Fruit fly (Drosophila melanogaster): ENCODE data around the gene Dhc16F.

dm6 chrX:18106686-18107085, 42.4 kb downstream of the Dhc16F start:
- TF ChIP-seq cas (GFP tag; IDR thresholded peaks at IDR 0.05): no peak
- TF ChIP-seq Gug (GFP tag; IDR thresholded peaks at IDR 0.05): no peak
- no peak for TF ChIP-seq CG14441 (GFP tag; IDR thresholded peaks at IDR 0.05)
- no peak for TF ChIP-seq lbe (GFP tag; optimal IDR thresholded peaks at IDR 0.05)
- TF ChIP-seq CG8388 (GFP tag; optimal IDR thresholded peaks at IDR 0.05): no peak
- peak; percentile 53; the same call in 1 of the 3 replicates for TF ChIP-seq hb (GFP tag; IDR thresholded peaks at IDR 0.05; ENCODE audit: partially characterized antibody)
- TF ChIP-seq CG7271 (tag; optimal IDR thresholded peaks at IDR 0.05): no peak
- TF ChIP-seq abd-A (tag; optimal IDR thresholded peaks at IDR 0.05): no peak
- TF ChIP-seq CG14050 (GFP tag; IDR thresholded peaks at IDR 0.05): no peak
